Fruit fly (Drosophila melanogaster): ENCODE measurements around the gene Fip1.
A peak's percentile ranks its signal among the peaks of the same experiment; 100 is the strongest.

Gene Fip1

DNA sequence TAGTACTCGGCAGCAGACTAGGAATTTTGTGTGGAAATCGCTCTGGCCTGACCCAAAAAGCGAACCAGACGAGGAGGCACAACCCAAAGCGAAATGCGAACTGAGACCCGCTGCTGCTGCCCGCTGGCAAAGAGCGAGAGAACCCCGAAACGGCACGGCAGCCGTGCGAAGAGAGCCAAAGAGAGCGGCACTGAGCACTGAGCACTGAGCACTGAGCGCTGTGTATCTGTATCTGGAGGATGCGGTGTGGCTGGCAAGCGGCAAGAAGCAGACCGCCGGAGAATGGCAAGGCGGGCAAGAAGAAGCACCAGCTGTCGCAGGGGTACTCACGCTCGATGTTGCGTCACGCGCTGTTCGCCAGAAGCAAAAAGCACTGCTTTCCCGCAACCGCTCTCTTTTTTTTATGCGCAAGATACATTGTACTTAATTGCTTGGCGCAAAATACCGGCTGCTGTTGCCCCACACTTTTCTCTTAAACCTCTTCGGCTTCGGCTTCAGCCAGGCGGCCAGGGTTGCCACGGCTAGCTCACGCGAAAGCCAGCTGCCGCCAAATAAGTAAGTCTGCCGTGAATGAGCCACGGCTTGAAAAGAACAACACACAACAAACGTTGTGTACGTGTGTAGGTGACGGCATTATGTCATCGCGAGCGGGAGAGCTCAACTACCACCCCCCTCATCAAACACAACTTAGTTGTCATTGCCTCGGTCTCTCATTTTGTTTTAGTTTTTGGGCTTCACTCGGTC, 31.4 kb upstream of the Fip1 start (continued):
- peak; percentile 49 for TF ChIP-seq Atf3 (GFP tag; optimal IDR thresholded peaks at IDR 0.05)

DNA sequence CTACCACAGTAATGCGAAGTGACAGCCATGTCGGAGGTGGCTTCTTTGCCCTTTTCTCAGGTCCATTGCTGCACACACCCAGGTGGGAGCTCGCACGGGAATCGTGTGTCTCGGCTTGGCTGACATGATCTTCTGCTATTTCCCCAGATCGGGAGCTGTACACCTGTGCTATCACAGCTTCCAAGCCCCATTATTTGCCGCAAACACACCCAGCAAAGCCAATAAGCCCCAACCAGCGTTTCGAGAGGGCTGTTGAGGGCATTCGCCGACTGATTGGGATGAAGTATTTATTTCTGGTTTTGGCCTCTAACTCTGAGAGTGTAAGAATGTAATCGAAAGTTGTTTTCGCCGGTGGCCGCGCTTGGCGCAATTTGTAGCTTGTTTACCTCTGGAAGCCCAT, 27.2 kb upstream of the Fip1 start:
- TF ChIP-seq CG12769 (tag; optimal IDR thresholded peaks at IDR 0.05) (peak; percentile 2), nom (GFP tag; optimal IDR thresholded peaks at IDR 0.05) (no peak), CG18619 (GFP tag; optimal IDR thresholded peaks at IDR 0.05) (no peak), CG15514 (GFP tag; optimal IDR thresholded peaks at IDR 0.05) (peak; percentile 22), CG3407 (GFP tag; optimal IDR thresholded peaks at IDR 0.05) (peak; percentile 16), CG2875 (GFP tag; optimal IDR thresholded peaks at IDR 0.05) (no peak), dpn (GFP tag; optimal IDR thresholded peaks at IDR 0.05) (no peak), Spps (tag; optimal IDR thresholded peaks at IDR 0.05) (no peak), CG13287 (GFP tag; IDR thresholded peaks at IDR 0.05; ENCODE audit: partially characterized antibody) (no peak), Hmr (GFP tag; optimal IDR thresholded peaks at IDR 0.05) (peak; percentile 21), cato (GFP tag; optimal IDR thresholded peaks at IDR 0.05; ENCODE audit: borderline replicate concordance) (no peak), CG14965 (GFP tag; optimal IDR thresholded peaks at IDR 0.05; ENCODE audit: borderline replicate concordance) (no peak), CrebB (tag; optimal IDR thresholded peaks at IDR 0.05) (no peak), CG2889 (GFP tag; IDR thresholded peaks at IDR 0.05) (no peak), Ets97D (GFP tag; optimal IDR thresholded peaks at IDR 0.05) (no peak), CG30020 (tag; optimal IDR thresholded peaks at IDR 0.05) (no peak), CG15269 (tag; optimal IDR thresholded peaks at IDR 0.05) (no peak), lab (GFP tag; optimal IDR thresholded peaks at IDR 0.05) (peak; percentile 41), CG17359 (tag; optimal IDR thresholded peaks at IDR 0.05) (no peak), sima (GFP tag; optimal IDR thresholded peaks at IDR 0.05) (no peak), Ets65A (GFP tag) (peak; percentile 81), CG18599 (GFP tag; optimal IDR thresholded peaks at IDR 0.05) (no peak), ATbp (GFP tag; optimal IDR thresholded peaks at IDR 0.05) (peak; percentile 16), CG15011 (GFP tag; optimal IDR thresholded peaks at IDR 0.05) (no peak), Blimp-1 (GFP tag; optimal IDR thresholded peaks at IDR 0.05) (peak; percentile 30), vfl (GFP tag; optimal IDR thresholded peaks at IDR 0.05) (no peak), CG10431 (GFP tag; optimal IDR thresholded peaks at IDR 0.05) (no peak), Myb (GFP tag; optimal IDR thresholded peaks at IDR 0.05) (no peak), Aef1 (GFP tag; IDR thresholded peaks at IDR 0.05) (no peak), CG6654 (GFP tag; optimal IDR thresholded peaks at IDR 0.05) (no peak), MTF-1 (GFP tag; optimal IDR thresholded peaks at IDR 0.05; ENCODE audit: borderline replicate concordance) (no peak), CG6689 (GFP tag; IDR thresholded peaks at IDR 0.05) (no peak), gce (GFP tag; IDR thresholded peaks at IDR 0.05) (no peak), otp (GFP tag; IDR thresholded peaks at IDR 0.05) (0 out of 3 replicates have a peak, but pooled peaks have one; percentile 14), stwl (tag; optimal IDR thresholded peaks at IDR 0.05) (no peak), CG15696 (tag; optimal IDR thresholded peaks at IDR 0.05) (no peak), hkb (optimal IDR thresholded peaks at IDR 0.05) (no peak), hkb (GFP tag; IDR thresholded peaks at IDR 0.05) (no peak), Hr51 (GFP tag; optimal IDR thresholded peaks at IDR 0.05) (no peak), tup (GFP tag; optimal IDR thresholded peaks at IDR 0.05) (no peak), CG17802 (tag; optimal IDR thresholded peaks at IDR 0.05) (no peak)
